Fruit fly (Drosophila melanogaster): ENCODE data around the gene Irbp18.
A peak's percentile ranks its signal among the peaks of the same experiment; 100 is the strongest.

The Irbp18 gene

dm6 chr3L:11124439-11124838, 26.5 kb upstream of the Irbp18 start:
- TF ChIP-seq esn (GFP tag; optimal IDR thresholded peaks at IDR 0.05) (no peak), CG9139 (GFP tag; optimal IDR thresholded peaks at IDR 0.05) (no peak), Gug (GFP tag; IDR thresholded peaks at IDR 0.05) (no peak), Eip78C (GFP tag) (peak; percentile 77), ss (GFP tag; optimal IDR thresholded peaks at IDR 0.05) (no peak), Met (GFP tag; optimal IDR thresholded peaks at IDR 0.05) (peak; percentile 15), Hr4 (GFP tag; optimal IDR thresholded peaks at IDR 0.05) (peak; percentile 43)

- TF ChIP-seq CG31627 (GFP tag; optimal IDR thresholded peaks at IDR 0.05) (no peak), topi (GFP tag; optimal IDR thresholded peaks at IDR 0.05) (no peak), cyc (GFP tag; optimal IDR thresholded peaks at IDR 0.05) (no peak), net (GFP tag; optimal IDR thresholded peaks at IDR 0.05) (no peak), CG32006 (GFP tag; optimal IDR thresholded peaks at IDR 0.05) (no peak), achi (GFP tag; optimal IDR thresholded peaks at IDR 0.05) (no peak), svp (GFP tag) (peak; percentile 84), spab (GFP tag; optimal IDR thresholded peaks at IDR 0.05) (no peak), ss (GFP tag; optimal IDR thresholded peaks at IDR 0.05) (peak; percentile 16 to 20), lz (GFP tag; optimal IDR thresholded peaks at IDR 0.05) (no peak), salr (GFP tag; optimal IDR thresholded peaks at IDR 0.05) (no peak), fkh (GFP tag; optimal IDR thresholded peaks at IDR 0.05) (no peak), vri (GFP tag; optimal IDR thresholded peaks at IDR 0.05) (no peak), Eip93F (GFP tag; optimal IDR thresholded peaks at IDR 0.05) (no peak), Sox14 (GFP tag; optimal IDR thresholded peaks at IDR 0.05) (peak; percentile 88), Sox15 (GFP tag; optimal IDR thresholded peaks at IDR 0.05) (no peak), CG9139 (GFP tag; optimal IDR thresholded peaks at IDR 0.05) (no peak), Hr4 (GFP tag; optimal IDR thresholded peaks at IDR 0.05) (no peak), Gug (GFP tag; IDR thresholded peaks at IDR 0.05) (no peak), CG4318 (GFP tag; optimal IDR thresholded peaks at IDR 0.05) (no peak), Ets21C (GFP tag; optimal IDR thresholded peaks at IDR 0.05) (no peak), OdsH (GFP tag; optimal IDR thresholded peaks at IDR 0.05) (no peak), CG11294 (GFP tag; IDR thresholded peaks at IDR 0.05) (no peak), CG7368 (GFP tag; optimal IDR thresholded peaks at IDR 0.05) (no peak), Met (GFP tag; optimal IDR thresholded peaks at IDR 0.05) (no peak), fd85E (GFP tag; optimal IDR thresholded peaks at IDR 0.05) (no peak), CG11902 (GFP tag; optimal IDR thresholded peaks at IDR 0.05) (no peak), CG6163 (GFP tag; IDR thresholded peaks at IDR 0.05) (peak; percentile 39; the same call in 1 of the 3 replicates), dsx (GFP tag; optimal IDR thresholded peaks at IDR 0.05; ENCODE audit: poor library complexity, severe bottlenecking) (no peak), CG6792 (GFP tag; optimal IDR thresholded peaks at IDR 0.05) (no peak), CG8119 (GFP tag; IDR thresholded peaks at IDR 0.05) (no peak), CG15336 (GFP tag; IDR thresholded peaks at IDR 0.05) (0 out of 2 replicates have a peak, but pooled peaks have one; percentile 8), CG6854 (GFP tag; optimal IDR thresholded peaks at IDR 0.05) (peak; percentile 16)
These were observed 25.8 kb upstream of the Irbp18 start for dm6 chr3L:11123598-11124284.

- TF ChIP-seq CG8119 (GFP tag; IDR thresholded peaks at IDR 0.05), result peak; percentile 60; the same call in 2 of the 3 replicates
- TF ChIP-seq CG6854 (GFP tag; optimal IDR thresholded peaks at IDR 0.05), result no peak
- 0 out of 2 replicates have a peak, but pooled peaks have one; percentile 40 for TF ChIP-seq CG15336 (GFP tag; IDR thresholded peaks at IDR 0.05)
- peak; percentile 18 for TF ChIP-seq fkh (GFP tag; optimal IDR thresholded peaks at IDR 0.05)
- TF ChIP-seq dac (GFP tag; optimal IDR thresholded peaks at IDR 0.05), result peak; percentile 36
- no peak for TF ChIP-seq Lpt (GFP tag; optimal IDR thresholded peaks at IDR 0.05)
- peak; percentile 78 for TF ChIP-seq Sox14 (GFP tag; optimal IDR thresholded peaks at IDR 0.05)
- TF ChIP-seq CG6163 (GFP tag; IDR thresholded peaks at IDR 0.05), result peak; percentile 64; the same call in 2 of the 3 replicates
- TF ChIP-seq eg (GFP tag; IDR thresholded peaks at IDR 0.05), result peak; percentile 70; the same call in 1 of the 3 replicates
- no peak for TF ChIP-seq CG11294 (GFP tag; IDR thresholded peaks at IDR 0.05)
- TF ChIP-seq cyc (GFP tag; optimal IDR thresholded peaks at IDR 0.05), result no peak
- TF ChIP-seq ss (GFP tag; optimal IDR thresholded peaks at IDR 0.05), result peak in 1 of 2 experiments; percentile 23
- no peak for TF ChIP-seq salr (GFP tag; optimal IDR thresholded peaks at IDR 0.05)
- no peak for TF ChIP-seq CG4318 (GFP tag; optimal IDR thresholded peaks at IDR 0.05)
- TF ChIP-seq CG11902 (GFP tag; optimal IDR thresholded peaks at IDR 0.05), result no peak
- TF ChIP-seq Hr4 (GFP tag; optimal IDR thresholded peaks at IDR 0.05), result no peak
- no peak for TF ChIP-seq Smox (GFP tag; optimal IDR thresholded peaks at IDR 0.05)
- peak; percentile 57 for TF ChIP-seq svp (GFP tag)
- peak; percentile 36 for TF ChIP-seq CG31627 (GFP tag; optimal IDR thresholded peaks at IDR 0.05)
- TF ChIP-seq achi (GFP tag; optimal IDR thresholded peaks at IDR 0.05), result no peak
- peak; percentile 7 for TF ChIP-seq Eip75B (GFP tag; optimal IDR thresholded peaks at IDR 0.05)
- no peak for TF ChIP-seq fd59A (GFP tag; optimal IDR thresholded peaks at IDR 0.05)
- no peak for TF ChIP-seq Met (GFP tag; optimal IDR thresholded peaks at IDR 0.05)
- TF ChIP-seq CG10631 (GFP tag; optimal IDR thresholded peaks at IDR 0.05), result no peak
- TF ChIP-seq OdsH (GFP tag; optimal IDR thresholded peaks at IDR 0.05), result peak; percentile 12
- TF ChIP-seq CG3032 (tag; optimal IDR thresholded peaks at IDR 0.05), result peak; percentile 41
- TF ChIP-seq CG6808 (GFP tag; optimal IDR thresholded peaks at IDR 0.05), result peak; percentile 3
- TF ChIP-seq spab (GFP tag; optimal IDR thresholded peaks at IDR 0.05), result no peak
- TF ChIP-seq CG32006 (GFP tag; optimal IDR thresholded peaks at IDR 0.05), result peak; percentile 27
These were observed 25.1 kb upstream of the Irbp18 start, which contains the start of the genes Ufd1 and NaPi-III for dm6 chr3L:11123088-11123487. Ufd1 (minus strand) TSS chr3L:11123216. NaPi-III (plus strand) TSS chr3L:11123348.

Data from whole organism, prepupa.